Fruit fly (Drosophila melanogaster) whole organism, embryonic: ENCODE results near the gene CG17010.

Source experiments
- Adf1 ChIP-seq: fragments of 200-800 bp; sonication (Bioruptor generic); IDR thresholded peaks from 2 replicates; pipeline ENCODE4 v1.3.6; 2022; ENCODE audit warnings: missing biosample characterization, missing genetic modification characterization
- BEAF-32 ChIP-seq: fragments of 200-800 bp; sonication (Bioruptor generic); optimal IDR thresholded peaks from 3 replicates; lab custom pipeline; 2017; ENCODE audit warnings: missing biosample characterization, missing genetic modification characterization, mild to moderate bottlenecking, moderate library complexity, missing genetic modification reagents
- BtbVII ChIP-seq: fragments of 200-800 bp; sonication (Bioruptor generic); optimal IDR thresholded peaks from 3 replicates; lab custom pipeline; 2017; ENCODE audit warnings: missing biosample characterization, mild to moderate bottlenecking, missing genetic modification characterization
- CG14014 ChIP-seq: fragments of 200-800 bp; sonication (Bioruptor generic); IDR thresholded peaks from 2 replicates; pipeline ENCODE4 v1.3.6; 2022; ENCODE audit warnings: missing biosample characterization, missing genetic modification characterization
- CG15479 ChIP-seq: fragments of 200-800 bp; sonication (Bioruptor generic); optimal IDR thresholded peaks from 3 replicates; lab custom pipeline; 2019; ENCODE audit warnings: missing biosample characterization, mild to moderate bottlenecking, missing genetic modification characterization, moderate library complexity
- CG1602 ChIP-seq: fragments of 200-800 bp; sonication (Bioruptor generic); optimal IDR thresholded peaks from 3 replicates; lab custom pipeline; 2016; ENCODE audit warnings: missing biosample characterization, missing genetic modification characterization
- CG16863 ChIP-seq: fragments of 200-800 bp; sonication (Bioruptor generic); optimal IDR thresholded peaks from 3 replicates; lab custom pipeline; 2016; ENCODE audit warnings: missing biosample characterization, missing genetic modification characterization
- CG17186 ChIP-seq: fragments of 200-800 bp; sonication (Bioruptor generic); optimal IDR thresholded peaks from 3 replicates; lab custom pipeline; 2017; ENCODE audit warnings: missing biosample characterization, missing genetic modification reagents, missing genetic modification characterization
- CG2889 ChIP-seq: fragments of 200-800 bp; sonication (Bioruptor generic); IDR thresholded peaks from 3 replicates; pipeline ENCODE4 v1.3.6; 2022; ENCODE audit warnings: missing biosample characterization, missing genetic modification characterization
- CG30020 ChIP-seq: fragments of 200-800 bp; optimal IDR thresholded peaks from 2 replicates; lab custom pipeline; 2019; ENCODE audit warnings: missing biosample characterization, mild to moderate bottlenecking, missing genetic modification characterization, moderate library complexity
- CG31365 ChIP-seq: fragments of 200-800 bp; sonication (Bioruptor generic); optimal IDR thresholded peaks from 2 replicates; lab custom pipeline; 2018; ENCODE audit warnings: missing biosample characterization, mild to moderate bottlenecking, missing genetic modification characterization
- CG3847 ChIP-seq: fragments of 200-800 bp; sonication (Bioruptor generic); IDR thresholded peaks from 2 replicates; pipeline ENCODE4 v1.3.6; 2022; ENCODE audit warnings: missing biosample characterization, missing genetic modification characterization
- CG4707 ChIP-seq: fragments of 200-800 bp; sonication (Bioruptor generic); optimal IDR thresholded peaks from 2 replicates; lab custom pipeline; 2018; ENCODE audit warnings: missing biosample characterization, mild to moderate bottlenecking, missing genetic modification characterization, moderate library complexity
- CG8290 ChIP-seq, 3 experiments: fragments of 200-800 bp; sonication (Bioruptor generic); optimal IDR thresholded peaks; 2 replicates each; lab custom pipeline; 2016 to 2019; ENCODE audit warnings: missing biosample characterization in 3 of 3, missing genetic modification characterization in 3 of 3, mild to moderate bottlenecking in 2 of 3, moderate library complexity in 1 of 3
- CG8388 ChIP-seq: fragments of 200-800 bp; sonication (Bioruptor generic); optimal IDR thresholded peaks from 2 replicates; lab custom pipeline; 2019; ENCODE audit warnings: missing biosample characterization, mild to moderate bottlenecking, missing genetic modification characterization, moderate library complexity
- Camta ChIP-seq: fragments of 200-800 bp; sonication (Bioruptor generic); optimal IDR thresholded peaks from 2 replicates; lab custom pipeline; 2016; ENCODE audit warnings: missing biosample characterization, missing genetic modification characterization
- D19B ChIP-seq: fragments of 200-800 bp; sonication (Bioruptor generic); optimal IDR thresholded peaks from 2 replicates; lab custom pipeline; 2017; ENCODE audit warnings: missing biosample characterization, mild to moderate bottlenecking, missing genetic modification characterization
- Ets65A ChIP-seq: fragments of 200-800 bp; sonication (Bioruptor generic); peaks from one replicate; lab custom pipeline; 2016; ENCODE audit warnings: missing biosample characterization, missing genetic modification characterization
- H2.0 ChIP-seq: fragments of 200-800 bp; sonication (Bioruptor generic); IDR thresholded peaks from 2 replicates; pipeline ENCODE4 v1.3.6; 2022; ENCODE audit warnings: missing biosample characterization, missing genetic modification characterization
- Hmr ChIP-seq: fragments of 200-800 bp; sonication (Bioruptor generic); optimal IDR thresholded peaks from 3 replicates; lab custom pipeline; 2017; ENCODE audit warnings: mild to moderate bottlenecking, missing biosample characterization, missing genetic modification reagents, missing genetic modification characterization
- MTF-1 ChIP-seq: fragments of 200-800 bp; sonication (Bioruptor generic); optimal IDR thresholded peaks from 2 replicates; lab custom pipeline; 2018; ENCODE audit warnings: missing biosample characterization, mild to moderate bottlenecking, missing genetic modification characterization, borderline replicate concordance
- Nf-YC ChIP-seq: fragments of 200-800 bp; optimal IDR thresholded peaks from 3 replicates; lab custom pipeline; 2019; ENCODE audit warnings: missing biosample characterization, mild to moderate bottlenecking, missing genetic modification characterization, moderate library complexity
- Pdp1 ChIP-seq, 2 experiments: fragments of 200-800 bp; sonication (Bioruptor generic); optimal IDR thresholded peaks; 3 replicates each; lab custom pipeline; 2016; ENCODE audit warnings: missing biosample characterization in 2 of 2, missing genetic modification characterization in 2 of 2, mild to moderate bottlenecking in 1 of 2, moderate library complexity in 1 of 2
- Rx ChIP-seq: fragments of 200-800 bp; sonication (Bioruptor generic); IDR thresholded peaks from 2 replicates; pipeline ENCODE4 v1.3.6; 2022; ENCODE audit warnings: missing biosample characterization, missing genetic modification characterization
- Sox102F ChIP-seq: fragments of 200-800 bp; sonication (Bioruptor generic); optimal IDR thresholded peaks from 2 replicates; lab custom pipeline; 2018; ENCODE audit warnings: missing biosample characterization, mild to moderate bottlenecking, missing genetic modification characterization, moderate library complexity
- amos ChIP-seq: fragments of 200-800 bp; sonication (Bioruptor generic); IDR thresholded peaks from 2 replicates; pipeline ENCODE4 v1.3.6; 2022; ENCODE audit warnings: missing biosample characterization, missing genetic modification characterization; ENCODE audit not compliant: partially characterized antibody
- chinmo ChIP-seq: fragments of 200-800 bp; sonication (Bioruptor generic); IDR thresholded peaks from 4 replicates; pipeline ENCODE4 v1.3.6; 2022; ENCODE audit warnings: missing biosample characterization, missing genetic modification characterization; ENCODE audit not compliant: partially characterized antibody
- ci ChIP-seq: fragments of 200-800 bp; sonication (Bioruptor generic); IDR thresholded peaks from 3 replicates; pipeline ENCODE4 v1.3.6; 2022; ENCODE audit warnings: missing biosample characterization, missing genetic modification characterization
- corto ChIP-seq: fragments of 200-800 bp; sonication (Bioruptor generic); optimal IDR thresholded peaks from 2 replicates; lab custom pipeline; 2016; ENCODE audit warnings: missing biosample characterization, mild to moderate bottlenecking, missing genetic modification characterization, moderate library complexity
- crol ChIP-seq: fragments of 200-800 bp; sonication (Bioruptor generic); IDR thresholded peaks from 2 replicates; pipeline ENCODE4 v1.3.6; 2022; ENCODE audit warnings: missing biosample characterization, missing genetic modification characterization
- grau ChIP-seq: fragments of 200-800 bp; optimal IDR thresholded peaks from 3 replicates; lab custom pipeline; 2019; ENCODE audit warnings: missing biosample characterization, mild to moderate bottlenecking, missing genetic modification characterization, moderate library complexity
- grn ChIP-seq: fragments of 200-800 bp; sonication (Bioruptor generic); optimal IDR thresholded peaks from 3 replicates; lab custom pipeline; 2017; ENCODE audit warnings: missing biosample characterization, missing genetic modification characterization
- her ChIP-seq: fragments of 200-800 bp; sonication (Bioruptor generic); optimal IDR thresholded peaks from 2 replicates; lab custom pipeline; 2016; ENCODE audit warnings: missing biosample characterization, missing genetic modification characterization
- lola ChIP-seq, 3 experiments: fragments of >200 bp in 2 of 3; fragments of 200-800 bp in 1 of 3; sonication (Bioruptor generic) in 1 of 3; optimal IDR thresholded peaks; 2 replicates each; lab custom pipeline; 2017 to 2019; ENCODE audit warnings: missing biosample characterization in 3 of 3, missing genetic modification characterization in 3 of 3, mild to moderate bottlenecking in 1 of 3, moderate library complexity in 1 of 3
- mirr ChIP-seq: fragments of 200-800 bp; sonication (Bioruptor generic); optimal IDR thresholded peaks from 3 replicates; lab custom pipeline; 2018; ENCODE audit warnings: missing biosample characterization, mild to moderate bottlenecking, missing genetic modification characterization
- nerfin-2 ChIP-seq: fragments of 200-800 bp; sonication (Bioruptor generic); IDR thresholded peaks from 2 replicates; pipeline ENCODE4 v1.3.6; 2022; ENCODE audit warnings: missing biosample characterization, missing genetic modification characterization; ENCODE audit not compliant: partially characterized antibody
- nom ChIP-seq: fragments of 200-800 bp; sonication (Bioruptor generic); optimal IDR thresholded peaks from 2 replicates; lab custom pipeline; 2017; ENCODE audit warnings: missing biosample characterization, missing genetic modification characterization, mild to moderate bottlenecking, moderate library complexity, missing genetic modification reagents
- onecut ChIP-seq: fragments of 200-800 bp; sonication (Bioruptor generic); IDR thresholded peaks from 2 replicates; pipeline ENCODE4 v1.3.6; 2022; ENCODE audit warnings: missing biosample characterization, missing genetic modification characterization
- otp ChIP-seq: fragments of 200-800 bp; sonication (Bioruptor generic); IDR thresholded peaks from 3 replicates; pipeline ENCODE4, ENCODE4 v1.3.6; 2022; ENCODE audit warnings: missing biosample characterization, missing genetic modification characterization
- p53 ChIP-seq: fragments of 200-800 bp; sonication (Bioruptor generic); optimal IDR thresholded peaks from 2 replicates; lab custom pipeline; 2016; ENCODE audit warnings: missing biosample characterization, missing genetic modification characterization
- pfk ChIP-seq: fragments of 200-800 bp; sonication (Bioruptor generic); optimal IDR thresholded peaks from 2 replicates; lab custom pipeline; 2018; ENCODE audit warnings: missing biosample characterization, mild to moderate bottlenecking, missing genetic modification characterization, moderate library complexity
- sens ChIP-seq: fragments of 200-800 bp; sonication (Bioruptor generic); peaks from one replicate; lab custom pipeline; 2016; ENCODE audit warnings: missing biosample characterization, missing genetic modification characterization
- so ChIP-seq: fragments of 200-800 bp; sonication (Bioruptor generic); IDR thresholded peaks from 3 replicates; pipeline ENCODE4 v1.3.6; 2022; ENCODE audit warnings: missing biosample characterization, missing genetic modification characterization
- tx ChIP-seq: fragments of 200-800 bp; sonication (Bioruptor generic); optimal IDR thresholded peaks from 2 replicates; lab custom pipeline; 2016; ENCODE audit warnings: missing biosample characterization, missing genetic modification characterization
- wdn ChIP-seq: fragments of 200-800 bp; sonication (Bioruptor generic); IDR thresholded peaks from 2 replicates; pipeline ENCODE4 v1.3.6; 2022; ENCODE audit warnings: missing biosample characterization, missing genetic modification characterization
- zen ChIP-seq: fragments of 200-800 bp; sonication (Bioruptor generic); optimal IDR thresholded peaks from 3 replicates; lab custom pipeline; 2018; ENCODE audit warnings: missing biosample characterization, mild to moderate bottlenecking, missing genetic modification characterization, moderate library complexity

Gene CG17010

dm6 chr2L:12346163-12346892 is 9.9 kb upstream of the CG17010 start (continued):
- TF ChIP-seq grau = peak; percentile 55
- TF ChIP-seq CG3847 (GFP tag; lab: Robert Waterston, UW) = no peak
- TF ChIP-seq grn (GFP tag; lab: Kevin White, UChicago) = peak; percentile 96
- no peak for TF ChIP-seq p53 (GFP tag; lab: Kevin White, UChicago)
- no peak for TF ChIP-seq MTF-1
- no peak for TF ChIP-seq corto (GFP tag; lab: Kevin White, UChicago)
- TF ChIP-seq lola (GFP tag; optimal IDR thresholded peaks at IDR 0.05; lab: Kevin White, UChicago) = no peak
- peak; percentile 9 for TF ChIP-seq mirr (GFP tag; lab: Kevin White, UChicago)
- TF ChIP-seq CG8290 (GFP tag; optimal IDR thresholded peaks at IDR 0.05; lab: Kevin White, UChicago) = no peak
- peak in 1 of 2 experiments; percentile 45 for TF ChIP-seq CG8290 (tag; optimal IDR thresholded peaks at IDR 0.05; lab: Kevin White, UChicago)
- TF ChIP-seq ci = 0 out of 3 replicates have a peak, but pooled peaks have one; percentile 31
- no peak for TF ChIP-seq tx (GFP tag; lab: Kevin White, UChicago)
- TF ChIP-seq onecut (GFP tag; lab: Robert Waterston, UW) = peak; percentile 14; the same call in 1 of the 2 replicates
- TF ChIP-seq wdn (GFP tag; lab: Robert Waterston, UW) = no peak
- no peak for TF ChIP-seq amos (GFP tag; lab: Robert Waterston, UW)
- TF ChIP-seq CG8388 = peak; percentile 21
- peak; percentile 17 for TF ChIP-seq Hmr (GFP tag; lab: Kevin White, UChicago)
- no peak for TF ChIP-seq CG16863 (GFP tag; lab: Kevin White, UChicago)
- peak; percentile 85 for TF ChIP-seq CG4707 (GFP tag; lab: Kevin White, UChicago)
- peak in 1 of 2 experiments; percentile 76 for TF ChIP-seq Pdp1 (GFP tag; optimal IDR thresholded peaks at IDR 0.05; lab: Kevin White, UChicago)
- TF ChIP-seq otp (GFP tag; lab: Robert Waterston, UW) = no peak

DNA sequence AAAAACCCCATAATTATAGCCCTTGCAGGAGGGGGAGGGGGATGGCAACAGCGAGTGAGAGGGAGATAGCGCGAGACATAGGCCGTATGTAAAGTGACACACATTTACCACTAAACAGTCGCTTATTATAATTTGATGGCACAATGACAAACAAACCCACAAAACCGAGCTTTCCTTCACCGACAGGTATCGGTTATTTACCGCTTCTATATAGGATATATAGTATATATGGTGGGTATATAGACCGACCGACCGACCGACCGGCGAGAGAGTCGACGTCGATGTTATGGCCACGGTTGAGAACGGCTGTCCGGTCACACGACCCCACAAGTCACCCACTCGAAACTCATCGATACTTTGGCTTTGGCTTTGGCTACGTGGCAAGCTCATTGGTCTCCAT is 9.2 kb upstream of the CG17010 start:
- no peak for TF ChIP-seq chinmo (GFP tag; lab: Robert Waterston, UW)
- no peak for TF ChIP-seq CG14014 (GFP tag; lab: Robert Waterston, UW)
- TF ChIP-seq H2.0 (GFP tag; lab: Robert Waterston, UW) = no peak
- peak; percentile 71 for TF ChIP-seq Ets65A (GFP tag; lab: Kevin White, UChicago)
- TF ChIP-seq corto (GFP tag; lab: Kevin White, UChicago) = no peak
- no peak for TF ChIP-seq grn (GFP tag; lab: Kevin White, UChicago)
- TF ChIP-seq Camta (GFP tag; lab: Kevin White, UChicago) = no peak
- peak; percentile 67 for TF ChIP-seq sens (GFP tag; lab: Kevin White, UChicago)
- TF ChIP-seq her (GFP tag; lab: Kevin White, UChicago) = no peak
- TF ChIP-seq BtbVII = no peak
- no peak for TF ChIP-seq Rx (GFP tag; lab: Robert Waterston, UW)
- no peak for TF ChIP-seq so (GFP tag; lab: Robert Waterston, UW)
- peak; percentile 11; the same call in 1 of the 2 replicates for TF ChIP-seq crol (GFP tag; lab: Robert Waterston, UW)
- TF ChIP-seq D19B (GFP tag; lab: Kevin White, UChicago) = no peak
- no peak for TF ChIP-seq Nf-YC
- TF ChIP-seq pfk (GFP tag; lab: Kevin White, UChicago) = no peak

DNA sequence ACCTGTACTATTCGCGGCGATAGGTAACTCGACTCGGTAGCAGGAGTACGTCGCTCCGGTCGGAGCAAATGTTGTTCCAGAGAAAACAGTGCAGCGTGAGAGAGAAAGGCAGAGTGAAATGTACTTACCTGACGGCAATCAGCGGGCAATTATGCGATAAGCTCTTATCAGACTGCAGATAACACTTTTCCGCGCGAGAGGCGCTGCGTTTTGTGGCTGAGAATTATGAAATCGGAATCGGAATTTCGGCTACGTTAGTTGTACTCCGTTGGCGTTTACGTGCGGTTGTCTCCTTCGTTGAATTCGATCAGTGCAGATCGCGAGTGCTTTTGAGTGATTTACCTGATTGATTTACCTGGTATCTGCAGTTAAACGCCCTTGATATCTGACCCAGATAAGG is 8.4 kb upstream of the CG17010 start:
- TF ChIP-seq CG31365 (tag; lab: Kevin White, UChicago) = no peak
- no peak for TF ChIP-seq CG16863 (GFP tag; lab: Kevin White, UChicago)
- TF ChIP-seq nerfin-2 (GFP tag; lab: Robert Waterston, UW) = no peak
- 0 out of 2 replicates have a peak, but pooled peaks have one; percentile 21 for TF ChIP-seq amos (GFP tag; lab: Robert Waterston, UW)
- no peak for TF ChIP-seq p53 (GFP tag; lab: Kevin White, UChicago)
- no peak for TF ChIP-seq Sox102F
- no peak for TF ChIP-seq CG30020 (tag; lab: Kevin White, UChicago)
- TF ChIP-seq Adf1 = no peak
- peak; percentile 62 for TF ChIP-seq CG15479 (GFP tag; lab: Kevin White, UChicago)
- no peak for TF ChIP-seq CG2889 (GFP tag; lab: Robert Waterston, UW)
- TF ChIP-seq CG1602 (GFP tag; lab: Kevin White, UChicago) = no peak
- TF ChIP-seq CG17186 (GFP tag; lab: Kevin White, UChicago) = no peak
- TF ChIP-seq zen (tag; lab: Kevin White, UChicago) = no peak
- no peak for TF ChIP-seq nom (GFP tag; lab: Kevin White, UChicago)
- TF ChIP-seq BEAF-32 = no peak
